Fruit fly (Drosophila melanogaster): ENCODE results near the gene CG18088.

The CG18088 gene

dm6 chr2L:8958046-8958497 is 9.3 kb upstream of the CG18088 start (continued):
- TF ChIP-seq CG42726 (GFP tag; IDR thresholded peaks at IDR 0.05; ENCODE audit: partially characterized antibody) (no peak), row (GFP tag; IDR thresholded peaks at IDR 0.05) (peak; percentile 99), Adf1 (GFP tag; IDR thresholded peaks at IDR 0.05) (peak; percentile 79), PHDP (tag; optimal IDR thresholded peaks at IDR 0.05) (peak; percentile 95), CG18262 (tag; optimal IDR thresholded peaks at IDR 0.05) (peak; percentile 97), ap (GFP tag; IDR thresholded peaks at IDR 0.05) (peak; percentile 97), her (GFP tag; optimal IDR thresholded peaks at IDR 0.05) (peak; percentile 83), Mrtf (GFP tag; IDR thresholded peaks at IDR 0.05) (peak; percentile 93), CG18619 (GFP tag; optimal IDR thresholded peaks at IDR 0.05) (peak; percentile 92), stc (GFP tag; IDR thresholded peaks at IDR 0.05) (peak; percentile 99), sens-2 (GFP tag; IDR thresholded peaks at IDR 0.05) (peak; percentile 87), dimm (GFP tag; IDR thresholded peaks at IDR 0.05) (peak; percentile 97), CG32772 (GFP tag; IDR thresholded peaks at IDR 0.05) (peak; percentile 98), Usf (GFP tag; optimal IDR thresholded peaks at IDR 0.05) (peak; percentile 85), Vsx1 (GFP tag; optimal IDR thresholded peaks at IDR 0.05) (peak; percentile 83), CG2120 (GFP tag; optimal IDR thresholded peaks at IDR 0.05) (peak; percentile 95), wek (GFP tag; optimal IDR thresholded peaks at IDR 0.05) (peak; percentile 70), CG6765 (GFP tag; optimal IDR thresholded peaks at IDR 0.05) (peak; percentile 78), hkb (optimal IDR thresholded peaks at IDR 0.05) (no peak), hkb (GFP tag; IDR thresholded peaks at IDR 0.05) (peak; percentile 100), ac (GFP tag; optimal IDR thresholded peaks at IDR 0.05) (peak; percentile 89), bbx (GFP tag; IDR thresholded peaks at IDR 0.05; ENCODE audit: partially characterized antibody) (no peak), Ptx1 (GFP tag; IDR thresholded peaks at IDR 0.05) (peak; percentile 99), CG17568 (GFP tag; optimal IDR thresholded peaks at IDR 0.05) (peak; percentile 88), CG11398 (GFP tag; optimal IDR thresholded peaks at IDR 0.05) (peak; percentile 77), tap (tag; optimal IDR thresholded peaks at IDR 0.05) (peak; percentile 87), CG10654 (GFP tag; optimal IDR thresholded peaks at IDR 0.05) (peak; percentile 90), CG3838 (GFP tag; optimal IDR thresholded peaks at IDR 0.05) (peak; percentile 92), CG4282 (GFP tag; optimal IDR thresholded peaks at IDR 0.05) (peak; percentile 78), CG10462 (GFP tag; optimal IDR thresholded peaks at IDR 0.05) (peak; percentile 97), phol (tag; optimal IDR thresholded peaks at IDR 0.05) (peak; percentile 93), Rfx (GFP tag; IDR thresholded peaks at IDR 0.05) (peak; percentile 96), CG13123 (GFP tag; optimal IDR thresholded peaks at IDR 0.05) (peak; percentile 99), HLH3B (GFP tag; IDR thresholded peaks at IDR 0.05) (peak; percentile 99), CG7839 (tag; optimal IDR thresholded peaks at IDR 0.05) (peak; percentile 94), nom (GFP tag; optimal IDR thresholded peaks at IDR 0.05) (no peak), ssp (GFP tag; IDR thresholded peaks at IDR 0.05) (peak; percentile 92), CG2116 (GFP tag; optimal IDR thresholded peaks at IDR 0.05) (peak; percentile 80), Abd-B (GFP tag; optimal IDR thresholded peaks at IDR 0.05) (peak; percentile 86), nerfin-1 (tag; optimal IDR thresholded peaks at IDR 0.05) (peak; percentile 86), Opbp (GFP tag; IDR thresholded peaks at IDR 0.05; ENCODE audit: partially characterized antibody) (peak; percentile 100), CG16815 (GFP tag; optimal IDR thresholded peaks at IDR 0.05) (peak; percentile 94), ranshi (GFP tag; IDR thresholded peaks at IDR 0.05) (peak; percentile 99), Hr78 (GFP tag; optimal IDR thresholded peaks at IDR 0.05) (peak in 1 of 2 experiments; percentile 95), sens (GFP tag) (peak; percentile 100), tup (GFP tag; optimal IDR thresholded peaks at IDR 0.05) (peak; percentile 76), CG12942 (GFP tag; optimal IDR thresholded peaks at IDR 0.05) (peak; percentile 95), crc (GFP tag; optimal IDR thresholded peaks at IDR 0.05) (peak; percentile 93), Hand (GFP tag; optimal IDR thresholded peaks at IDR 0.05) (peak; percentile 62), CG31388 (GFP tag; optimal IDR thresholded peaks at IDR 0.05) (peak; percentile 81), CG4820 (GFP tag; optimal IDR thresholded peaks at IDR 0.05) (peak; percentile 88)

All from whole organism, embryonic.